Fruit fly (Drosophila melanogaster): Measurements from ENCODE around the gene EloA.

EloA gene

DNA sequence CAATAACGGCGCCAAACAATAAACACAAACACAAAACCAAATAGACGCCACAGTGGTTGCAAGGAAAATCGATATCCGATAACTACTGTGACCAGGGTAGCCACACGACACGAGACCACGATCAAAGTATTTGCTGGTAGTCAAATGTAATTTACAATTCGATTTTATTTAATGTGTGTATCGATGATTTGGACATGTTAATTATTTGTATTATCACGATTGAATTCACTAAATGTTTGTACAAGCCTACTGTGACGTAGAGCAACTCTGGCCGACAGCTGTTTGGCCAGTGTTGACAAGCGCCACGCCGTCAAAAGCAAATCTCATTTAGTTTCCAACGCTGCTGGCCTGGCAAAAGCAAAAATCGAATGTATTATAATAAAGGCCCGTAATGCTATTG, at the start of gene EloA, which contains the start of gene Rad60 (continued):
- peak; percentile 79 for TF ChIP-seq phol (tag; optimal IDR thresholded peaks at IDR 0.05)
- peak; percentile 41 for TF ChIP-seq HHEX (GFP tag; optimal IDR thresholded peaks at IDR 0.05)
- no peak for TF ChIP-seq Dip2 (GFP tag; IDR thresholded peaks at IDR 0.05)
- TF ChIP-seq CG1602 (GFP tag; optimal IDR thresholded peaks at IDR 0.05), result peak; percentile 63
- TF ChIP-seq cad (GFP tag; optimal IDR thresholded peaks at IDR 0.05), result no peak
- peak; percentile 82 for TF ChIP-seq Tbp (GFP tag; optimal IDR thresholded peaks at IDR 0.05)
- TF ChIP-seq bsh (GFP tag; optimal IDR thresholded peaks at IDR 0.05), result peak in 1 of 2 experiments; percentile 71
- TF ChIP-seq gsb-n (tag; optimal IDR thresholded peaks at IDR 0.05), result peak; percentile 46
- TF ChIP-seq CG32532 (GFP tag; IDR thresholded peaks at IDR 0.05), result peak; percentile 77
- no peak for TF ChIP-seq ttk (GFP tag; IDR thresholded peaks at IDR 0.05)
- TF ChIP-seq CG3065 (GFP tag; optimal IDR thresholded peaks at IDR 0.05), result peak; percentile 64
- TF ChIP-seq HmgD (GFP tag; optimal IDR thresholded peaks at IDR 0.05), result peak; percentile 92
- TF ChIP-seq HmgZ (tag; optimal IDR thresholded peaks at IDR 0.05), result peak; percentile 91
- TF ChIP-seq Trl (optimal IDR thresholded peaks at IDR 0.05), result no peak
- peak; percentile 90 for TF ChIP-seq Trl (GFP tag; optimal IDR thresholded peaks at IDR 0.05)
- peak; percentile 25 for TF ChIP-seq CG12219 (GFP tag; optimal IDR thresholded peaks at IDR 0.05)
- TF ChIP-seq Xrp1 (GFP tag; IDR thresholded peaks at IDR 0.05), result peak; percentile 76
- TF ChIP-seq CG31441 (GFP tag; IDR thresholded peaks at IDR 0.05), result peak; percentile 63
- TF ChIP-seq CG12769 (tag; optimal IDR thresholded peaks at IDR 0.05), result peak; percentile 80
- TF ChIP-seq bowl (GFP tag; IDR thresholded peaks at IDR 0.05), result no peak
- TF ChIP-seq cas (GFP tag; IDR thresholded peaks at IDR 0.05), result peak; percentile 68
- TF ChIP-seq CG7987 (GFP tag; optimal IDR thresholded peaks at IDR 0.05), result peak; percentile 16
- TF ChIP-seq Dad (GFP tag; optimal IDR thresholded peaks at IDR 0.05), result peak; percentile 71
- peak; percentile 64 for TF ChIP-seq ato (GFP tag; IDR thresholded peaks at IDR 0.05; ENCODE audit: partially characterized antibody)
- TF ChIP-seq sens-2 (GFP tag; IDR thresholded peaks at IDR 0.05), result peak; percentile 49; the same call in 1 of the 2 replicates
- TF ChIP-seq CG18476 (GFP tag; optimal IDR thresholded peaks at IDR 0.05), result peak; percentile 58
- peak; percentile 79 for TF ChIP-seq Xbp1 (GFP tag; optimal IDR thresholded peaks at IDR 0.05)
- TF ChIP-seq Asciz (GFP tag; optimal IDR thresholded peaks at IDR 0.05), result peak; percentile 26
- TF ChIP-seq CrebB (tag; optimal IDR thresholded peaks at IDR 0.05), result peak; percentile 74
- peak; percentile 2 for TF ChIP-seq sqz (GFP tag; optimal IDR thresholded peaks at IDR 0.05)
- peak; percentile 51 for TF ChIP-seq CG18619 (GFP tag; optimal IDR thresholded peaks at IDR 0.05)
- no peak for TF ChIP-seq CG15479 (GFP tag; optimal IDR thresholded peaks at IDR 0.05)
- peak; percentile 68 for TF ChIP-seq Fer3 (tag; optimal IDR thresholded peaks at IDR 0.05)
- TF ChIP-seq ken (GFP tag; IDR thresholded peaks at IDR 0.05), result peak; percentile 70; the same call in 2 of the 3 replicates
- peak; percentile 28 for TF ChIP-seq fd64A (GFP tag; optimal IDR thresholded peaks at IDR 0.05)
- TF ChIP-seq CG12155 (GFP tag; optimal IDR thresholded peaks at IDR 0.05), result peak; percentile 82
- TF ChIP-seq CG8765 (GFP tag; IDR thresholded peaks at IDR 0.05), result peak; percentile 42
- TF ChIP-seq Rx (GFP tag; IDR thresholded peaks at IDR 0.05), result 0 out of 2 replicates have a peak, but pooled peaks have one; percentile 22
- peak; percentile 37 for TF ChIP-seq inv (GFP tag; IDR thresholded peaks at IDR 0.05; ENCODE audit: partially characterized antibody)
- TF ChIP-seq chinmo (GFP tag; IDR thresholded peaks at IDR 0.05; ENCODE audit: partially characterized antibody), result no peak
- no peak for TF ChIP-seq MTF-1 (GFP tag; optimal IDR thresholded peaks at IDR 0.05; ENCODE audit: borderline replicate concordance)
- peak; percentile 81 for TF ChIP-seq CG8944 (GFP tag; optimal IDR thresholded peaks at IDR 0.05)
- TF ChIP-seq gsb (GFP tag; IDR thresholded peaks at IDR 0.05), result no peak
- peak; percentile 49 for TF ChIP-seq Sox100B (GFP tag; optimal IDR thresholded peaks at IDR 0.05)
- peak; percentile 68 for TF ChIP-seq CG6689 (GFP tag; IDR thresholded peaks at IDR 0.05)
- TF ChIP-seq h (optimal IDR thresholded peaks at IDR 0.05), result no peak
- TF ChIP-seq Side (GFP tag; optimal IDR thresholded peaks at IDR 0.05), result peak; percentile 92
- TF ChIP-seq pita (GFP tag; optimal IDR thresholded peaks at IDR 0.05), result no peak
- no peak for TF ChIP-seq jigr1 (GFP tag; IDR thresholded peaks at IDR 0.05)
- TF ChIP-seq CG3838 (GFP tag; optimal IDR thresholded peaks at IDR 0.05), result no peak
- peak; percentile 96 for TF ChIP-seq CG2116 (GFP tag; optimal IDR thresholded peaks at IDR 0.05)
- TF ChIP-seq Atf-2 (GFP tag; optimal IDR thresholded peaks at IDR 0.05), result peak; percentile 83
